Worm (Caenorhabditis elegans) whole organism, L2 larva: Measurements from ENCODE around the gene R13H4.7.

ENCODE experiments used
- C34F6.9 ChIP-seq: fragments of 150-350 bp; optimal IDR thresholded peaks from 2 replicates; lab custom pipeline; 2014; ENCODE audit warnings: missing biosample characterization, missing genetic modification characterization
- F13H6.1 ChIP-seq: sonication (generic microtip); optimal IDR thresholded peaks from 2 replicates; lab custom pipeline; 2016; ENCODE audit warnings: missing genetic modification characterization, missing compliant biosample characterization
- R02D3.7 ChIP-seq: fragments of 150-350 bp; optimal IDR thresholded peaks from 2 replicates; lab custom pipeline; 2014; ENCODE audit warnings: missing biosample characterization, missing genetic modification characterization
- ZK546.5 ChIP-seq: sonication (generic microtip); optimal IDR thresholded peaks from 2 replicates; lab custom pipeline; 2017; ENCODE audit warnings: missing biosample characterization, missing genetic modification characterization
- alr-1 ChIP-seq: fragments of 150-350 bp; optimal IDR thresholded peaks from 2 replicates; lab custom pipeline; 2014; ENCODE audit warnings: missing biosample characterization, missing genetic modification characterization
- aly-2 ChIP-seq: fragments of 150-350 bp; optimal IDR thresholded peaks from 2 replicates; lab custom pipeline; 2014; ENCODE audit warnings: missing biosample characterization, missing genetic modification characterization
- blmp-1 ChIP-seq: sonication (generic microtip); optimal IDR thresholded peaks from 2 replicates; lab custom pipeline; 2017; ENCODE audit warnings: missing genetic modification characterization, mild to moderate bottlenecking, missing compliant biosample characterization, antibody characterized with exemption, moderate library complexity; ENCODE audit not compliant: insufficient read depth
- crh-2 ChIP-seq: sonication (generic microtip); optimal IDR thresholded peaks from 2 replicates; lab custom pipeline; 2017; ENCODE audit warnings: missing biosample characterization, missing genetic modification characterization
- egl-27 ChIP-seq: sonication (generic microtip); optimal IDR thresholded peaks from 3 replicates; lab custom pipeline; 2017; ENCODE audit warnings: missing biosample characterization, missing genetic modification reagents, missing genetic modification characterization
- elt-1 ChIP-seq: fragments of 150-350 bp; optimal IDR thresholded peaks from 2 replicates; lab custom pipeline; 2014; ENCODE audit warnings: missing biosample characterization, missing genetic modification characterization
- elt-3 ChIP-seq: sonication (generic microtip); optimal IDR thresholded peaks from 2 replicates; lab custom pipeline; 2017; ENCODE audit warnings: missing biosample characterization, missing genetic modification characterization
- fos-1 ChIP-seq: fragments of 150-350 bp; optimal IDR thresholded peaks from 2 replicates; lab custom pipeline; 2014; ENCODE audit warnings: missing biosample characterization, missing genetic modification characterization
- gmeb-1 ChIP-seq: fragments of 150-350 bp; optimal IDR thresholded peaks from 2 replicates; lab custom pipeline; 2014; ENCODE audit warnings: missing biosample characterization, missing genetic modification characterization
- lin-11 ChIP-seq: fragments of 150-350 bp; sonication (generic microtip); optimal IDR thresholded peaks from 2 replicates; lab custom pipeline; 2014; ENCODE audit warnings: missing biosample characterization, missing genetic modification characterization, inconsistent platforms, mixed read lengths
- lin-13 ChIP-seq: fragments of 150-350 bp; optimal IDR thresholded peaks from 2 replicates; lab custom pipeline; 2014; ENCODE audit warnings: missing biosample characterization, missing genetic modification reagents, missing genetic modification characterization
- lin-39 ChIP-seq: fragments of 150-350 bp; optimal IDR thresholded peaks from 2 replicates; lab custom pipeline; 2014; ENCODE audit warnings: missing biosample characterization, missing genetic modification reagents, missing genetic modification characterization
- nhr-10 ChIP-seq: sonication (generic microtip); optimal IDR thresholded peaks from 2 replicates; lab custom pipeline; 2017; ENCODE audit warnings: missing biosample characterization, missing genetic modification characterization
- nhr-11 ChIP-seq: fragments of 150-350 bp; optimal IDR thresholded peaks from 2 replicates; lab custom pipeline; 2014; ENCODE audit warnings: missing biosample characterization, missing genetic modification characterization
- nhr-129 ChIP-seq: fragments of 150-350 bp; optimal IDR thresholded peaks from 2 replicates; lab custom pipeline; 2014; ENCODE audit warnings: missing biosample characterization, missing genetic modification characterization
- nhr-237 ChIP-seq: fragments of 150-350 bp; optimal IDR thresholded peaks from 2 replicates; lab custom pipeline; 2014; ENCODE audit warnings: missing biosample characterization, missing genetic modification characterization
- nhr-6 ChIP-seq: fragments of 150-350 bp; optimal IDR thresholded peaks from 2 replicates; lab custom pipeline; 2014; ENCODE audit warnings: missing biosample characterization, missing genetic modification characterization
- nhr-77 ChIP-seq: fragments of 150-350 bp; optimal IDR thresholded peaks from 2 replicates; lab custom pipeline; 2014; ENCODE audit warnings: missing biosample characterization, missing genetic modification characterization
- peb-1 ChIP-seq: fragments of 150-350 bp; optimal IDR thresholded peaks from 2 replicates; lab custom pipeline; 2014; ENCODE audit warnings: missing biosample characterization, missing genetic modification characterization
- sem-4 ChIP-seq: fragments of 150-350 bp; optimal IDR thresholded peaks from 2 replicates; lab custom pipeline; 2014; ENCODE audit warnings: missing biosample characterization, missing genetic modification reagents, missing genetic modification characterization
- sma-9 ChIP-seq, 2 experiments: fragments of 150-350 bp in 1 of 2; sonication (generic microtip) in 1 of 2; optimal IDR thresholded peaks; 2 replicates each; lab custom pipeline; 2014 to 2016; ENCODE audit warnings: missing genetic modification characterization in 2 of 2, mild to moderate bottlenecking in 1 of 2, missing biosample characterization in 1 of 2, missing compliant biosample characterization in 1 of 2, missing genetic modification reagents in 1 of 2, moderate library complexity in 1 of 2
- unc-55 ChIP-seq: fragments of 150-350 bp; sonication (generic microtip); optimal IDR thresholded peaks from 3 replicates; lab custom pipeline; 2014; ENCODE audit warnings: missing biosample characterization, missing genetic modification reagents, missing genetic modification characterization
- unc-62 ChIP-seq: fragments of 150-350 bp; optimal IDR thresholded peaks from 2 replicates; lab custom pipeline; 2014; ENCODE audit warnings: missing biosample characterization, missing genetic modification reagents, missing genetic modification characterization
- zag-1 ChIP-seq: fragments of 150-350 bp; optimal IDR thresholded peaks from 2 replicates; lab custom pipeline; 2014; ENCODE audit warnings: missing biosample characterization, missing genetic modification characterization
- ztf-1 ChIP-seq: fragments of 200-800 bp; sonication (Bioruptor generic); conservative IDR thresholded peaks from 2 replicates; pipeline ENCODE4 v1.3.6; 2022; ENCODE audit warnings: missing genetic modification characterization, missing compliant biosample characterization
- ztf-11 ChIP-seq: sonication (generic microtip); optimal IDR thresholded peaks from 2 replicates; lab custom pipeline; 2017; ENCODE audit warnings: missing biosample characterization, missing genetic modification characterization

The R13H4.7 gene

DNA sequence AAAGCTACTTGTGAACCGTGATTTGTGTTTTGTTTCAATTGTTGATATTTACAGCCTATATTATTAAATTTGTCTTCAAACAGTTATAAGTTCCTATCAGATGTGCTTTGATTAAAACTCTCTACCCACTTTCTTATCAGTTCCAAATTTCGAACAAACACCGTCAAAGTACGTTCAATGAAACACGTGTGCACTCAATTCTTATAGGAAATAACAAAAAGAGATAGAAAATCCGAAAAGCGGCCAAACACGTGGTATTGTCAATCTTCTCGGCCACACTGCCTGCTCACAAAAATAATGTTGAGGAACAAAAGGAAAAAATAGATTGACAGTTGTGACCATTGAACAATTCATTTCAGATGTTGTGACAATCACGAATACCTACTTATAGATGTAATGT lies 17.9 kb upstream of the R13H4.7 start (continued):
- TF ChIP-seq lin-39 (tag; lab: Kevin White, UChicago): no peak
- TF ChIP-seq nhr-77 (tag; lab: Kevin White, UChicago): no peak

DNA sequence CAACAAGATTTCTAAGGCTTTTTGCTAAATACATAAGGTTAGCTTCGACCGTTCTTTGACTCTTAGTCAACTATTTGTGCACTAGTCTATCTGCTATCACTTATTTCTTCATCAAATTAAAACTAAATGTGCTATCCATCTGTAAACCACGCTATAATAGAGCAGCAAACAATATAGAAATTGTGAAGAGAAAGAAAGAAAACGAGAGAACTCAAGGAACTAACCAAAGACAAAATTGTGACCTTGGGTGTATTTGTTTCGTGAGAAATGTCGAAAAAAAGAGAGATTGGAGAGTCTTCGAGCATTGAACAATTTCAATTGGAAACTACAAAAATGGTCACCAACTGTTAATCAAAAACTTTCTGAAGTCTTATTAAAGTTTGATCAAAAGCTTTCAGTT lies 17.0 kb upstream of the R13H4.7 start:
- TF ChIP-seq fos-1 (tag; lab: Kevin White, UChicago) (peak; percentile 50), crh-2 (peak; percentile 44), F13H6.1 (tag; lab: Kevin White, UChicago) (peak; percentile 4), unc-55 (GFP tag; lab: Kevin White, UChicago) (no peak), sma-9 (GFP tag; optimal IDR thresholded peaks at IDR 0.05; lab: Kevin White, UChicago) (peak; percentile 71), sma-9 (tag; optimal IDR thresholded peaks at IDR 0.05; lab: Kevin White, UChicago) (no peak), egl-27 (no peak), nhr-129 (peak; percentile 65), nhr-77 (tag; lab: Kevin White, UChicago) (no peak), elt-1 (tag; lab: Kevin White, UChicago) (no peak), unc-62 (GFP tag; lab: Kevin White, UChicago) (no peak)

DNA sequence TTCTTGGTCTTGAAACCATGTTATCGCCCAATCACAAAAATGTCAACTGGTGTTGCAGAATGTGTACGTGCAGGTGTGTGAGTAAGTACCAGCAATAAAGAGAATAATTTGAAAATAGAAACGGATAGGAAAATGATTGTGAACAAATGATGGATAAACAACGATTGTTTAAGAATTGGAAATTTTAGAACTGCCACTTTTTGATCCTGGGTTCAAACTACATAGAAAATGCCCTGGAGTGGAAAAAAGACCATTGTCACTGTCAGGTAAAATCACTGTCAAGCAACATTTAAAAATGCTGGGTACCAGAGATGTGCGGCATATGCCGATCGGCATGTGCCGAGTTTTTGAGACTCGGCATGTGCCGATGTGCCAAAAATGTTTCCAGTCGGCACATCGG lies 15.2 kb upstream of the R13H4.7 start:
- TF ChIP-seq elt-3 (tag; lab: Kevin White, UChicago): no peak
- no peak for TF ChIP-seq aly-2
- TF ChIP-seq unc-55 (GFP tag; lab: Kevin White, UChicago): no peak
- peak; percentile 34 for TF ChIP-seq nhr-129
- TF ChIP-seq ztf-11: no peak
- peak; percentile 2 for TF ChIP-seq sma-9 (GFP tag; optimal IDR thresholded peaks at IDR 0.05; lab: Kevin White, UChicago)
- TF ChIP-seq sma-9 (tag; optimal IDR thresholded peaks at IDR 0.05; lab: Kevin White, UChicago): no peak
- no peak for TF ChIP-seq nhr-237 (tag; lab: Kevin White, UChicago)
- TF ChIP-seq zag-1 (tag; lab: Kevin White, UChicago): no peak

DNA sequence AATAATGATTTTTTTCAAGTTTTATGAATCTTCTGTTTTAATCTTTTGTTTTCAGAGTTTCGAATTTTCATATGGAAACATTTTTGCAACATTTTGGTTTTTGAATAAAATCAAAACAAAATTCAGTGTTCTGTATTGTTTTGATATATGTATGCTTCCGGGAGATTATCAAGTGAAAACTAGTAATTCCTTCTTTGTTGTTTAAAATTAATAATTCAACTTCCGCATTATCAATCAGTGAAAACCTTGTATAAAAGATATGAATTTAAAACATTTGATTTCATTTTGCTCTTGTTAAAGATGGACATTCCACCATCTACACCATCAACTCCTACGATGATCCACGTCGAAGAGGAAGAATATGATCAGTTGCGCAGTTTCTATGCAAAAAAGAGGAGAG lies 11.7 kb upstream of the R13H4.7 start, which contains the start of gene sulp-5:
Gene sulp-5, plus strand, starts transcription at position 301 of the 400 bp plus-strand sequence.
- TF ChIP-seq aly-2: no peak

DNA sequence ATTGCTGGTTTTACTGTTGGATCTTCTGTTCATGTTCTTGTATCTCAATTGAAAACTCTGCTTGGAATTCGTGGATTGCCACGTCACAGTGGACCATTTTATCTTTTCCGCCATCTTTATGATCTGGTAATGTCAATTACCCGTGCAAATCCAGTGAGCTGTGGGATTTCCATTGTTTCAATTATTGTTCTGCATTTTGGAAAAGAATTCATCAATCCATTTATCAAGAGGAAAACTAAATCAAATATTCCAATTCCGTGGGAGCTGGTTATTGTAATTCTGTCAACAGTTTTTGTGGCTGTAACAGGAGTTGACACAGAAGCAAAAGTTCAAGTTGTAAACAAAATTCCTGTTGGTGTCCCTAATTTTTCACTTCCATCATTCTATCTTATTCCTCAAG lies 8.6 kb upstream of the R13H4.7 start:
- no peak for TF ChIP-seq ZK546.5 (tag; lab: Kevin White, UChicago)
- TF ChIP-seq C34F6.9 (tag; lab: Kevin White, UChicago): no peak
- TF ChIP-seq nhr-237 (tag; lab: Kevin White, UChicago): no peak
- TF ChIP-seq nhr-6 (tag; lab: Kevin White, UChicago): no peak
- TF ChIP-seq R02D3.7 (tag; lab: Kevin White, UChicago): no peak
- no peak for TF ChIP-seq F13H6.1 (tag; lab: Kevin White, UChicago)
- TF ChIP-seq nhr-11 (tag; lab: Kevin White, UChicago): no peak
- no peak for TF ChIP-seq unc-62 (GFP tag; lab: Kevin White, UChicago)
- TF ChIP-seq, all 48 proteins: peak for 0

DNA sequence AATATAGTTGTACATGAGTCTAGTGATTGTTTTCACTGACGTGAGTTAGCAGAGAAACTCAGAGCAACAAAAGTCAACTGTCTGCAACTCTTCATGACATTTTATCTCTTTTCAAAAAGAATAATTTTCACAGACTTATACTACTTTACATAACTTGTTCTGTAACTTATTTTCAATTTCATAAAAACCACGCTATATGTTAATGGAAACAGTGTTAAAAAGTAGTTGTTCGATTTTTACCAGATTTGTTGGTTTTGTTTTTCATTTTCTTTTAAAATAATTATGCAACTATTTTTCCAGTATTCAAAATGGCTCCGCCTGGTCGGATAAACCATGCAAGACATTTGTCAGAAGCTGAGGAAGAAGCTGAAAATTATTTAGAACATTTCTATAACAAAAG lies 7.0 kb upstream of the R13H4.7 start, which contains the start of gene sulp-4:
Gene sulp-4, plus strand, starts transcription at position 301 of the 400 bp plus-strand sequence.
- TF ChIP-seq lin-11 (tag; lab: Kevin White, UChicago) (no peak), F13H6.1 (tag; lab: Kevin White, UChicago) (no peak), gmeb-1 (no peak), sma-9 (GFP tag; optimal IDR thresholded peaks at IDR 0.05; lab: Kevin White, UChicago) (no peak), sma-9 (tag; optimal IDR thresholded peaks at IDR 0.05; lab: Kevin White, UChicago) (no peak), ztf-11 (no peak), lin-13 (GFP tag; lab: Kevin White, UChicago) (no peak), nhr-6 (tag; lab: Kevin White, UChicago) (no peak), blmp-1 (tag; lab: Kevin White, UChicago) (no peak), nhr-129 (no peak), nhr-237 (tag; lab: Kevin White, UChicago) (no peak), nhr-10 (no peak), peb-1 (tag; lab: Kevin White, UChicago) (no peak), ztf-1 (GFP tag; lab: Robert Waterston, UW) (no peak), crh-2 (no peak), unc-62 (GFP tag; lab: Kevin White, UChicago) (no peak), alr-1 (tag; lab: Kevin White, UChicago) (no peak), C34F6.9 (tag; lab: Kevin White, UChicago) (no peak), sem-4 (no peak), elt-3 (tag; lab: Kevin White, UChicago) (no peak)
